Worm (Caenorhabditis elegans) whole organism, L1 larva: Measurements from ENCODE around the gene copg-1.

ENCODE experiments used
- C34B4.2 ChIP-seq: sonication (generic microtip); optimal IDR thresholded peaks from 2 replicates; lab custom pipeline; 2017; ENCODE audit warnings: mild to moderate bottlenecking, missing genetic modification characterization, missing compliant biosample characterization
- aly-2 ChIP-seq: fragments of 150-350 bp; optimal IDR thresholded peaks from 2 replicates; lab custom pipeline; 2014; ENCODE audit warnings: missing biosample characterization, missing genetic modification characterization
- ces-1 ChIP-seq: fragments of 150-350 bp; optimal IDR thresholded peaks from 2 replicates; lab custom pipeline; 2014; ENCODE audit warnings: missing biosample characterization, missing genetic modification reagents, missing genetic modification characterization
- dpl-1 ChIP-seq, 3 experiments: fragments of 150-350 bp in 2 of 3; sonication (generic microtip) in 1 of 3; optimal IDR thresholded peaks; 2 replicates each; lab custom pipeline; 2014 to 2017; ENCODE audit warnings: missing biosample characterization in 3 of 3, missing genetic modification characterization in 3 of 3, missing genetic modification reagents in 3 of 3
- elt-3 ChIP-seq, 6 experiments: fragments of 150-350 bp in 1 of 6; sonication (generic microtip); optimal IDR thresholded peaks; 2 replicates each; lab custom pipeline; 2017 to 2018; ENCODE audit warnings: missing biosample characterization in 6 of 6, missing genetic modification characterization in 6 of 6, inconsistent platforms in 1 of 6
- ets-5 ChIP-seq: fragments of 200-800 bp; sonication (Bioruptor generic); IDR thresholded peaks from 2 replicates; pipeline ENCODE4 v1.3.6; 2022; ENCODE audit warnings: missing genetic modification characterization, missing compliant biosample characterization
- fkh-8 ChIP-seq: sonication (generic microtip); optimal IDR thresholded peaks from 2 replicates; lab custom pipeline; 2016; ENCODE audit warnings: mild to moderate bottlenecking, missing genetic modification characterization, missing compliant biosample characterization
- hlh-17 ChIP-seq: fragments of 200-800 bp; sonication (Bioruptor generic); optimal IDR thresholded peaks from 2 replicates; lab custom pipeline; 2018; ENCODE audit warnings: missing genetic modification characterization, mild to moderate bottlenecking, missing compliant biosample characterization, moderate library complexity, borderline replicate concordance
- hpl-2 ChIP-seq: fragments of 150-350 bp; optimal IDR thresholded peaks from 2 replicates; lab custom pipeline; 2014; ENCODE audit warnings: missing biosample characterization, missing genetic modification reagents, missing genetic modification characterization
- lsy-2 ChIP-seq, 2 experiments: fragments of 150-350 bp; optimal IDR thresholded peaks; 2 replicates each; lab custom pipeline; 2014; ENCODE audit warnings: missing biosample characterization in 2 of 2, missing genetic modification characterization in 2 of 2
- mab-9 ChIP-seq: fragments of 200-800 bp; sonication (Bioruptor generic); IDR thresholded peaks from 2 replicates; pipeline ENCODE4 v1.3.6; 2022; ENCODE audit warnings: missing genetic modification reagents, missing genetic modification characterization, missing compliant biosample characterization
- mef-2 ChIP-seq: fragments of 150-350 bp; optimal IDR thresholded peaks from 2 replicates; lab custom pipeline; 2014; ENCODE audit warnings: missing biosample characterization, missing genetic modification characterization
- nhr-12 ChIP-seq: sonication (generic microtip); optimal IDR thresholded peaks from 2 replicates; lab custom pipeline; 2017; ENCODE audit warnings: missing biosample characterization, missing genetic modification characterization
- nhr-19 ChIP-seq: fragments of 200-800 bp; sonication (Bioruptor generic); conservative IDR thresholded peaks from 2 replicates; pipeline ENCODE4 v1.3.6; 2022; ENCODE audit warnings: missing genetic modification characterization, missing compliant biosample characterization
- nhr-47 ChIP-seq: sonication (generic microtip); optimal IDR thresholded peaks from 2 replicates; lab custom pipeline; 2016; ENCODE audit warnings: mild to moderate bottlenecking, missing genetic modification characterization, moderate library complexity, missing compliant biosample characterization
- nhr-77 ChIP-seq: fragments of 150-350 bp; optimal IDR thresholded peaks from 2 replicates; lab custom pipeline; 2014; ENCODE audit warnings: missing biosample characterization, missing genetic modification characterization
- nhr-84 ChIP-seq: sonication (generic microtip); optimal IDR thresholded peaks from 2 replicates; lab custom pipeline; 2017; ENCODE audit warnings: missing biosample characterization, missing genetic modification characterization
- nhr-85 ChIP-seq: sonication (generic microtip); peaks from one replicate; lab custom pipeline; 2016; ENCODE audit warnings: missing genetic modification characterization, inconsistent platforms, missing compliant biosample characterization
- nhr-90 ChIP-seq: sonication (generic microtip); optimal IDR thresholded peaks from 2 replicates; lab custom pipeline; 2016; ENCODE audit warnings: mild to moderate bottlenecking, missing genetic modification characterization, missing compliant biosample characterization; ENCODE audit not compliant: poor library complexity
- pax-3 ChIP-seq: fragments of 200-800 bp; sonication (Bioruptor generic); optimal IDR thresholded peaks from 2 replicates; lab custom pipeline; 2018; ENCODE audit warnings: mild to moderate bottlenecking, missing genetic modification characterization, moderate library complexity, missing compliant biosample characterization
- pqm-1 ChIP-seq: sonication (generic microtip); optimal IDR thresholded peaks from 3 replicates; lab custom pipeline; 2017; ENCODE audit warnings: missing biosample characterization, missing genetic modification characterization
- sptf-1 ChIP-seq: fragments of 150-350 bp; optimal IDR thresholded peaks from 2 replicates; lab custom pipeline; 2014; ENCODE audit warnings: missing biosample characterization, missing genetic modification characterization
- sup-37 ChIP-seq: fragments of 200-800 bp; sonication (Bioruptor generic); optimal IDR thresholded peaks from 2 replicates; lab custom pipeline; 2018; ENCODE audit warnings: mild to moderate bottlenecking, missing genetic modification characterization, missing compliant biosample characterization
- tbx-2 ChIP-seq: sonication (generic microtip); optimal IDR thresholded peaks from 2 replicates; lab custom pipeline; 2016; ENCODE audit warnings: missing genetic modification characterization, missing compliant biosample characterization
- unc-98 ChIP-seq: fragments of 200-800 bp; sonication (Bioruptor generic); IDR thresholded peaks from 2 replicates; pipeline ENCODE4 v1.3.6; 2022; ENCODE audit warnings: missing genetic modification characterization, missing compliant biosample characterization
- xbp-1 ChIP-seq: sonication (generic microtip); optimal IDR thresholded peaks from 2 replicates; lab custom pipeline; 2016; ENCODE audit warnings: missing genetic modification characterization, missing compliant biosample characterization
- zag-1 ChIP-seq: fragments of 150-350 bp; optimal IDR thresholded peaks from 2 replicates; lab custom pipeline; 2014; ENCODE audit warnings: missing biosample characterization, missing genetic modification characterization
- zip-4 ChIP-seq: fragments of 200-800 bp; sonication (Bioruptor generic); optimal IDR thresholded peaks from 2 replicates; lab custom pipeline; 2018; ENCODE audit warnings: mild to moderate bottlenecking, missing genetic modification characterization, moderate library complexity, missing compliant biosample characterization
- ztf-11 ChIP-seq, 2 experiments: sonication (generic microtip); optimal IDR thresholded peaks; 2 replicates each; lab custom pipeline; 2016 to 2017; ENCODE audit warnings: missing genetic modification characterization in 2 of 2, missing biosample characterization in 1 of 2, missing compliant biosample characterization in 1 of 2
- ztf-4 ChIP-seq: fragments of 150-350 bp; optimal IDR thresholded peaks from 2 replicates; lab custom pipeline; 2014; ENCODE audit warnings: missing biosample characterization, missing genetic modification characterization

The copg-1 gene

DNA sequence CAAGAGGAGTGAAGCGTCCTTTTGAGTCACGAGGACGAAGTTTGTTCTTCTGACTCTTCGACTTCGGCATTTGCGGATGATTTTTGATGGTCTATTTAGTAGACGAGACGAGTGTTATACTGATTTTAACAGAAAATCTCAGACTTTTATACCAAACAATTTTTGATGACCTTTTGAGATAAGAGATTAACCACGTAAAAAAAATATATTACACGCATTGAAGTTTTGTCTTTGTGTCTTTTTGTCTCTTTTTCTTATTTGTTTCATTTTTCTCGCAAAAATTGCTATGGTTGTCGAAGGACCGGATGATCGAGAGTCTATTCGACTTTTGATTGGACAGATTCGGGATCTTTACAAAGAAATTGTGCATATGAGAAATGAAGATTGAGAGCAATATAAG lies 40.3 kb upstream of the copg-1 start, which contains the start of gene spch-1:
Gene spch-1, minus strand, starts transcription at position 101 of the 400 bp plus-strand sequence.
- TF ChIP-seq dpl-1 (GFP tag; optimal IDR thresholded peaks at IDR 0.05; lab: Kevin White, UChicago) (no peak), mef-2 (tag; lab: Kevin White, UChicago) (no peak), unc-98 (GFP tag; lab: Robert Waterston, UW) (no peak), nhr-12 (tag; lab: Kevin White, UChicago) (no peak), xbp-1 (tag; lab: Kevin White, UChicago) (no peak), ces-1 (GFP tag; lab: Kevin White, UChicago) (no peak), lsy-2 (tag; optimal IDR thresholded peaks at IDR 0.05; lab: Kevin White, UChicago) (no peak), zag-1 (tag; lab: Kevin White, UChicago) (no peak), hlh-17 (GFP tag; lab: Kevin White, UChicago) (no peak)

DNA sequence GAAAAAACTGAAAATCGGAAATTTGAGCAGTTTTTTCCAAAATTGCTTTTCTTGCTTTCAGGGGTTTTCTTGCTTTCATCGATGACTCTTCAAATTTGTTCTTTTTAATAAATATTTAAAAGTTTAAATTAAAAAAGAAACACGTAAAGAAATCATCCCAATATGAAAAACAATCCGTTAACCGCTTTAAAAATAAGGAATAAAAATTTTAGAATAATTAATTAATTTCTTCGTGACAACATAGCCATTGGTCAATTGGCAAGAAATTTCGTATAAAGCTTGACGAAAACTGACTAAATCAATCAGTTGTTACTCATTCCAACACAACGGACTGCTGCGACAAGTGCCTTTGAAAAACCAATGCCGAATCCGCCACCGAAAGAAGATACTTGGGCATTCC lies 39.2 kb upstream of the copg-1 start, which contains the start of gene nsph-3.2:
Gene nsph-3.2, plus strand, starts transcription at position 301 of the 400 bp plus-strand sequence.
- no peak for TF ChIP-seq pqm-1 (tag; lab: Kevin White, UChicago)
- no peak for TF ChIP-seq hpl-2
- no peak for TF ChIP-seq ets-5 (GFP tag; lab: Robert Waterston, UW)
- no peak for TF ChIP-seq nhr-84 (tag; lab: Kevin White, UChicago)

DNA sequence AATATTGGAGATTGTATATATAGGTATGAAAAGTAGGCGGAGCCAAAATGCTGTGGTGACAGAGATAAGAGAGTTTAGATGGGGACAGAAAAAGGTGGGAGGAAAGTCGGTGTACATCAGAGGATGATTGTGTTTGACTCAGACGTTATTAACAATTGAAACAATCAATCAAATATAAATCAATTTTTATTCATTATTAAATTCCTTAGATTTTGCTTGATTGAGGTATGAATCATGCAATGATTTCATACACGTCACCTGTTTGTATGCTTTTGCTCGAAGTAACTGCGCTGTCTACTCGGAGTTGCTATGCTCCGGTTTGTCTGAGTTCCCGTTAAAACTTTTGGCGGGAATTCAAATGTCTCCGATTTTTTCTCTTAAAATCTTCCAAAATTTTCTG lies 36.6 kb upstream of the copg-1 start, which contains the start of gene C04G2.10:
Gene C04G2.10, plus strand, starts transcription at position 301 of the 400 bp plus-strand sequence.
- TF ChIP-seq nhr-85 (tag; lab: Kevin White, UChicago) (no peak), mab-9 (GFP tag; lab: Robert Waterston, UW) (no peak), ztf-4 (tag; lab: Kevin White, UChicago) (no peak), tbx-2 (tag; lab: Kevin White, UChicago) (no peak), dpl-1 (GFP tag; optimal IDR thresholded peaks at IDR 0.05; lab: Kevin White, UChicago) (no peak), C34B4.2 (tag; lab: Kevin White, UChicago) (no peak)

ce11 chrIV:10116765-10117164 lies 35.0 kb upstream of the copg-1 start:
- TF ChIP-seq nhr-47 (tag; lab: Kevin White, UChicago) (no peak), nhr-90 (tag; lab: Kevin White, UChicago) (no peak), mab-9 (GFP tag; lab: Robert Waterston, UW) (no peak)

ce11 chrIV:10122205-10122604 lies 29.5 kb upstream of the copg-1 start, which contains the start of gene irld-21:
Gene irld-21, minus strand, starts transcription at chrIV:10122305.
- TF ChIP-seq elt-3 (tag; optimal IDR thresholded peaks at IDR 0.05; lab: Kevin White, UChicago) (no peak), nhr-90 (tag; lab: Kevin White, UChicago) (no peak)
- TF ChIP-seq, all 84 proteins: peak for 0

- TF ChIP-seq sptf-1 = no peak
- no peak for TF ChIP-seq pqm-1 (tag; lab: Kevin White, UChicago)
- no peak for TF ChIP-seq zip-4 (GFP tag; lab: Kevin White, UChicago)
- TF ChIP-seq nhr-19 = no peak
- TF ChIP-seq hpl-2 = no peak
- no peak for TF ChIP-seq elt-3 (tag; optimal IDR thresholded peaks at IDR 0.05; lab: Kevin White, UChicago)
- no peak for TF ChIP-seq sup-37
- TF ChIP-seq fkh-8 (tag; lab: Kevin White, UChicago) = no peak
- no peak for TF ChIP-seq pax-3 (tag; lab: Kevin White, UChicago)
- TF ChIP-seq ztf-11 (tag; optimal IDR thresholded peaks at IDR 0.05; lab: Kevin White, UChicago) = no peak
- no peak for TF ChIP-seq C34B4.2 (tag; lab: Kevin White, UChicago)
- no peak for TF ChIP-seq nhr-77 (tag; lab: Kevin White, UChicago)
- no peak for TF ChIP-seq aly-2
Observed at ce11 chrIV:10126544-10126943, 25.2 kb upstream of the copg-1 start, which contains the start of gene ctf-18. Gene ctf-18, minus strand, starts transcription at chrIV:10126644.
